Worm (Caenorhabditis elegans): Measurements from ENCODE around the gene krr-1.

DNA sequence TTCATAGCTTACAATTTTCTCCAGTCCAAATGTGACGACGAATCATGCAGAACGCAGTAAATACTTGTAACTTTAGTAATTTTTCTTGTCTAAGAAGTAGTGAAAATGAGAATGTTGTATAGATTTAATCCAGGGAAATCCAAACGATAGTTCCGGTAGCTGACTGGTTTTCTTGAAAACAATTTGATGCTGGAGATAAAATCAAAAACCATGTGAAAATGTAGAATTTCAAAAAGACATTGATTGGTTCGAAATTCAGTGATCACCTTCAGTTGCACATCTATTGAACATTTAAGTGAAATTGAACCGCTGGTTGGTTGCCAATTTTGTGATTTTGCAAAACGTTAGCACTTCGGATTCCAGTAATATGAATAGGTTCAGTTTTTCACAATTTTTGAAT, 33.1 kb downstream of the krr-1 start, which contains the start of gene C13A2.9:
- TF ChIP-seq nhr-237 (tag; optimal IDR thresholded peaks at IDR 0.05) (no peak), unc-62 (GFP tag; optimal IDR thresholded peaks at IDR 0.05) (no peak), zip-8 (tag; optimal IDR thresholded peaks at IDR 0.05) (no peak), blmp-1 (tag; optimal IDR thresholded peaks at IDR 0.05) (no peak), nhr-12 (tag; optimal IDR thresholded peaks at IDR 0.05) (no peak), snpc-4 (tag; optimal IDR thresholded peaks at IDR 0.05) (no peak)
